Worm (Caenorhabditis elegans): ENCODE measurements around the gene CC8.2.

DNA sequence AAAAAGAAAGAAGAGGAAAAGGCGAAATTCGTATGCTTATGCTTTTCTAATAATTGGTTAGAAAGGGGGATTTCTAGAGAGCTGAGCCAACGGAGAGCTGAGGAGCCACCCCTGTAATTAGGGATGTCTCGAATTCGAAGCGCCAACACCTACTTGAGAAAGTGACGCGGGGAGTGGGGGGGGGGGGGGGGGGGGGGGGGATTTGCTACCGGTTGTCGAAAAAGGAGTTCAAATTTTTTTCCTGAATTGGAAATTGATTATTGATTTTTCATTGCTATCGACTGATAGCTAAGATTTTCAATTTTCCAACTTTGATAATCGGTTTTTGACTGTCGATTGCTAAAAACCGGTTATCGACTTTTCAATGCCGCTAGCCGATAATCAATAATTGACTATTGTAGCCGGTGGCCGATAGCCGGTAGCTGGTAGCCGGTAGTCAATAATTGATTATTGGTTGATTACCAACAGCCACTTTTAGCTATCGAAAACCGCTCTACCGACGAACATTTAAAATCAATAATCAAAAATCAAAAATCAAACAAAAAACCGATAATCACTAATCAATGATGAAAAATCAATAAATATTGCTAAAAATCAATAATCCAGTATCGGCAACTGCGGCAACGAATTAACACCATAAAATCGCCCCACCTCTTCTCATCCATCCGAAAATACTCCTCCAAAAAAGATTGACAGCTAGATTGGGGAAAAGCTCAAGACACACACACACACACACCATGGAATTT, 19.4 kb downstream of the CC8.2 start:
- no peak for TF ChIP-seq aly-2 (tag; optimal IDR thresholded peaks at IDR 0.05)
- TF ChIP-seq sma-9 (GFP tag; optimal IDR thresholded peaks at IDR 0.05) = no peak
- TF ChIP-seq sma-9 (tag; optimal IDR thresholded peaks at IDR 0.05) = no peak
- no peak for TF ChIP-seq unc-62 (GFP tag; optimal IDR thresholded peaks at IDR 0.05)
- no peak for TF ChIP-seq skn-1 (tag; optimal IDR thresholded peaks at IDR 0.05)
- no peak for TF ChIP-seq elt-1 (tag; optimal IDR thresholded peaks at IDR 0.05)
- TF ChIP-seq ama-1 (optimal IDR thresholded peaks at IDR 0.05) = no peak
- no peak for TF ChIP-seq mdl-1 (tag; optimal IDR thresholded peaks at IDR 0.05)
- no peak for TF ChIP-seq nhr-12 (tag; optimal IDR thresholded peaks at IDR 0.05)
- no peak for TF ChIP-seq fos-1 (tag; optimal IDR thresholded peaks at IDR 0.05)
- TF ChIP-seq lin-39 (tag; optimal IDR thresholded peaks at IDR 0.05) = no peak
- TF ChIP-seq ceh-82 (tag; optimal IDR thresholded peaks at IDR 0.05) = no peak
- no peak for TF ChIP-seq nhr-21 (tag; optimal IDR thresholded peaks at IDR 0.05)
- TF ChIP-seq lin-11 (tag; optimal IDR thresholded peaks at IDR 0.05) = no peak
